Fruit fly (Drosophila melanogaster) whole organism, wandering third instar larva: ENCODE data around the gene Trmt61.

Experiments used
- CG32264 ChIP-seq: fragments of 200-800 bp; sonication (Bioruptor generic); optimal IDR thresholded peaks from 2 replicates; lab custom pipeline; 2016; ENCODE audit warnings: missing biosample characterization, missing genetic modification characterization
- CrebA ChIP-seq: fragments of 200-800 bp; sonication (Bioruptor generic); optimal IDR thresholded peaks from 2 replicates; lab custom pipeline; 2016; ENCODE audit warnings: missing biosample characterization, mild to moderate bottlenecking, missing genetic modification characterization, borderline replicate concordance
- Dfd ChIP-seq: fragments of >200 bp; optimal IDR thresholded peaks from 2 replicates; lab custom pipeline; 2017; ENCODE audit warnings: missing biosample characterization, missing genetic modification characterization
- Dif ChIP-seq: fragments of 200-275, 200-300 bp; sonication (Bioruptor generic); optimal IDR thresholded peaks from 2 replicates; lab custom pipeline; 2018; ENCODE audit warnings: missing biosample characterization, missing genetic modification characterization; ENCODE audit not compliant: partially characterized antibody
- GATAd ChIP-seq: sonication (Bioruptor generic); optimal IDR thresholded peaks from 2 replicates; lab custom pipeline; 2016; ENCODE audit warnings: missing biosample characterization, missing genetic modification characterization
- HLH106 ChIP-seq: fragments of 200-800 bp; optimal IDR thresholded peaks from 3 replicates; lab custom pipeline; 2019; ENCODE audit warnings: missing biosample characterization, mild to moderate bottlenecking, missing genetic modification characterization, moderate library complexity
- Hnf4 ChIP-seq: fragments of 200-800 bp; sonication (Bioruptor generic); optimal IDR thresholded peaks from 2 replicates; lab custom pipeline; 2016; ENCODE audit warnings: missing biosample characterization, mild to moderate bottlenecking, missing genetic modification characterization
- Hr78 ChIP-seq: fragments of >200 bp; optimal IDR thresholded peaks from 2 replicates; lab custom pipeline; 2017; ENCODE audit warnings: missing biosample characterization, missing genetic modification characterization
- Hr83 ChIP-seq: fragments of 200-300 bp; sonication (Bioruptor generic); optimal IDR thresholded peaks from 2 replicates; lab custom pipeline; 2016; ENCODE audit warnings: missing biosample characterization, mild to moderate bottlenecking, missing genetic modification characterization, moderate library complexity; ENCODE audit not compliant: poor library complexity, severe bottlenecking
- Jra ChIP-seq: sonication (Bioruptor generic); optimal IDR thresholded peaks from 2 replicates; lab custom pipeline; 2016; ENCODE audit warnings: missing biosample characterization, missing genetic modification characterization
- Mio ChIP-seq: sonication (Bioruptor generic); optimal IDR thresholded peaks from 2 replicates; lab custom pipeline; 2016; ENCODE audit warnings: missing biosample characterization, missing genetic modification characterization
- N ChIP-seq: fragments of >200 bp; optimal IDR thresholded peaks from 2 replicates; lab custom pipeline; 2018; ENCODE audit warnings: missing biosample characterization, missing external identifiers, missing genetic modification characterization
- OdsH ChIP-seq: fragments of 200-800 bp; sonication (Bioruptor generic); optimal IDR thresholded peaks from 2 replicates; lab custom pipeline; 2016; ENCODE audit warnings: missing biosample characterization, mild to moderate bottlenecking, missing genetic modification characterization
- Rel ChIP-seq, 2 experiments: fragments of 200-800 bp; sonication (Bioruptor generic) in 1 of 2; optimal IDR thresholded peaks; 2 replicates in 1 of 2; 3 replicates in 1 of 2; lab custom pipeline; 2016 to 2019; ENCODE audit warnings: mild to moderate bottlenecking in 2 of 2, missing biosample characterization in 2 of 2, missing genetic modification characterization in 2 of 2, moderate library complexity in 1 of 2
- Sp1 ChIP-seq: fragments of 200-800 bp; sonication (Bioruptor generic); optimal IDR thresholded peaks from 3 replicates; lab custom pipeline; 2019; ENCODE audit warnings: missing biosample characterization, mild to moderate bottlenecking, missing genetic modification characterization, moderate library complexity
- dl ChIP-seq, 2 experiments: fragments of 175-275, 200-275 bp in 1 of 2; fragments of 200-275 bp in 1 of 2; sonication (Bioruptor generic); optimal IDR thresholded peaks; lab custom pipeline; 2018; ENCODE audit warnings: mild to moderate bottlenecking in 2 of 2, missing biosample characterization in 2 of 2, missing genetic modification characterization in 2 of 2, moderate library complexity in 2 of 2; ENCODE audit not compliant: partially characterized antibody in 2 of 2, insufficient read depth in 1 of 2
- dmrt93B ChIP-seq: fragments of 200-800 bp; sonication (Bioruptor generic); optimal IDR thresholded peaks from 2 replicates; lab custom pipeline; 2018; ENCODE audit warnings: missing biosample characterization, mild to moderate bottlenecking, missing genetic modification characterization
- dsf ChIP-seq: sonication (Bioruptor generic); optimal IDR thresholded peaks from 2 replicates; lab custom pipeline; 2016; ENCODE audit warnings: missing biosample characterization, missing genetic modification characterization, borderline replicate concordance
- ey ChIP-seq: fragments of 200-800 bp; sonication (Bioruptor generic); optimal IDR thresholded peaks from 2 replicates; lab custom pipeline; 2016; ENCODE audit warnings: missing biosample characterization, missing genetic modification characterization
- foxo ChIP-seq, 2 experiments: fragments of 200-800 bp; sonication (Bioruptor generic); optimal IDR thresholded peaks; 2 replicates in 1 of 2; 3 replicates in 1 of 2; lab custom pipeline; 2016 to 2017; ENCODE audit warnings: missing biosample characterization in 2 of 2, missing genetic modification characterization in 2 of 2
- fru ChIP-seq: fragments of 200-800 bp; sonication (Bioruptor generic); optimal IDR thresholded peaks from 3 replicates; lab custom pipeline; 2016; ENCODE audit warnings: missing biosample characterization, mild to moderate bottlenecking, missing genetic modification characterization
- h ChIP-seq: fragments of 200-800 bp; sonication (Bioruptor generic); optimal IDR thresholded peaks from 3 replicates; lab custom pipeline; 2016; ENCODE audit warnings: missing biosample characterization, mild to moderate bottlenecking, missing genetic modification characterization
- jim ChIP-seq: fragments of 175-275, 200-325 bp; sonication (Bioruptor generic); optimal IDR thresholded peaks from 2 replicates; lab custom pipeline; 2016; ENCODE audit warnings: missing biosample characterization, mild to moderate bottlenecking, missing genetic modification characterization
- pan ChIP-seq: fragments of >200 bp; optimal IDR thresholded peaks from 2 replicates; lab custom pipeline; 2017
- psq ChIP-seq: fragments of 200-800 bp; sonication (Bioruptor generic); optimal IDR thresholded peaks from 3 replicates; lab custom pipeline; 2017; ENCODE audit warnings: missing biosample characterization, mild to moderate bottlenecking, missing genetic modification characterization, moderate library complexity
- rgr ChIP-seq: fragments of 200-800 bp; sonication (Bioruptor generic); optimal IDR thresholded peaks from 3 replicates; lab custom pipeline; 2016; ENCODE audit warnings: missing biosample characterization, mild to moderate bottlenecking, missing genetic modification characterization
- sage ChIP-seq: fragments of 200-800 bp; sonication (Bioruptor generic); optimal IDR thresholded peaks from 2 replicates; lab custom pipeline; 2016; ENCODE audit warnings: missing biosample characterization, mild to moderate bottlenecking, missing genetic modification characterization
- sv ChIP-seq: fragments of 200-800 bp; sonication (Bioruptor generic); optimal IDR thresholded peaks from 3 replicates; lab custom pipeline; 2016; ENCODE audit warnings: missing biosample characterization, missing genetic modification characterization
- tai ChIP-seq: sonication (Bioruptor generic); optimal IDR thresholded peaks from 2 replicates; lab custom pipeline; 2016; ENCODE audit warnings: missing biosample characterization, missing genetic modification characterization
- woc ChIP-seq: sonication (Bioruptor generic); optimal IDR thresholded peaks from 2 replicates; lab custom pipeline; 2016; ENCODE audit warnings: missing biosample characterization, mild to moderate bottlenecking, missing genetic modification characterization

Gene Trmt61

dm6 chr3R:26017771-26018731, 41.2 kb upstream of the Trmt61 start (continued):
- TF ChIP-seq CrebA (GFP tag; lab: Kevin White, UChicago) = no peak

- TF ChIP-seq fru (no peak), N (GFP tag; lab: Kevin White, UChicago) (no peak), woc (GFP tag; lab: Kevin White, UChicago) (no peak), Hr78 (GFP tag; lab: Kevin White, UChicago) (no peak), dmrt93B (GFP tag; lab: Kevin White, UChicago) (no peak), foxo (GFP tag; optimal IDR thresholded peaks at IDR 0.05; lab: Kevin White, UChicago) (peak in 1 of 2 experiments; percentile 5), Dfd (GFP tag; lab: Kevin White, UChicago) (no peak), rgr (GFP tag; lab: Kevin White, UChicago) (no peak)
These were observed 40.1 kb upstream of the Trmt61 start for dm6 chr3R:26019232-26019631.

- TF ChIP-seq h (GFP tag; lab: Kevin White, UChicago) = peak; percentile 51
- peak; percentile 75 for TF ChIP-seq Dif (GFP tag; lab: Kevin White, UChicago)
- no peak for TF ChIP-seq GATAd (GFP tag; lab: Kevin White, UChicago)
- peak; percentile 67 for TF ChIP-seq OdsH (GFP tag; lab: Kevin White, UChicago)
- TF ChIP-seq tai (GFP tag; lab: Kevin White, UChicago) = no peak
- TF ChIP-seq sv = peak; percentile 54
- TF ChIP-seq pan (lab: Kevin White, UChicago) = no peak
- TF ChIP-seq Rel (GFP tag; optimal IDR thresholded peaks at IDR 0.05; lab: Kevin White, UChicago) = peak; percentile 2
- TF ChIP-seq Rel (tag; optimal IDR thresholded peaks at IDR 0.05; lab: Kevin White, UChicago) = no peak
- TF ChIP-seq Dfd (GFP tag; lab: Kevin White, UChicago) = no peak
- peak; percentile 9 to 76 for TF ChIP-seq dl (GFP tag; optimal IDR thresholded peaks at IDR 0.05; lab: Kevin White, UChicago; ENCODE audit: insufficient read depth in 1 of 2, partially characterized antibody in 2 of 2)
- peak; percentile 0 for TF ChIP-seq sage (GFP tag; lab: Kevin White, UChicago)
- TF ChIP-seq fru = peak; percentile 48
- TF ChIP-seq Jra (GFP tag; lab: Kevin White, UChicago) = peak; percentile 32
- no peak for TF ChIP-seq CG32264
- peak; percentile 62 for TF ChIP-seq Hr83 (GFP tag; lab: Kevin White, UChicago)
- no peak for TF ChIP-seq Mio (GFP tag; lab: Kevin White, UChicago)
- peak; percentile 55 for TF ChIP-seq ey (GFP tag; lab: Kevin White, UChicago)
- TF ChIP-seq Hnf4 (GFP tag; lab: Kevin White, UChicago) = peak; percentile 6
- no peak for TF ChIP-seq jim (GFP tag; lab: Kevin White, UChicago)
- TF ChIP-seq dmrt93B (GFP tag; lab: Kevin White, UChicago) = no peak
- TF ChIP-seq foxo (GFP tag; optimal IDR thresholded peaks at IDR 0.05; lab: Kevin White, UChicago) = peak in 1 of 2 experiments; percentile 66
- peak; percentile 48 for TF ChIP-seq psq (GFP tag; lab: Kevin White, UChicago)
- TF ChIP-seq Sp1 = peak; percentile 42
- peak; percentile 31 for TF ChIP-seq HLH106
- no peak for TF ChIP-seq dsf (GFP tag; lab: Kevin White, UChicago)
- peak; percentile 71 for TF ChIP-seq rgr (GFP tag; lab: Kevin White, UChicago)
- no peak for TF ChIP-seq woc (GFP tag; lab: Kevin White, UChicago)
- TF ChIP-seq Hr78 (GFP tag; lab: Kevin White, UChicago) = no peak
These were observed 38.8 kb upstream of the Trmt61 start for dm6 chr3R:26020244-26021171.
